Worm (Caenorhabditis elegans) whole organism, young adult: ENCODE measurements around the gene C05D2.8.
"Not testable (repeated sequence)": the region's sequence is repeated elsewhere in the genome, so short reads cannot be mapped to it uniquely, and the experiment has no call there.

Experiments used
- F10E7.11 ChIP-seq: sonication (generic microtip); optimal IDR thresholded peaks from 2 replicates; lab custom pipeline; 2017; ENCODE audit warnings: mild to moderate bottlenecking, missing genetic modification characterization, moderate library complexity, missing compliant biosample characterization
- nhr-90 ChIP-seq: sonication (generic microtip); optimal IDR thresholded peaks from 2 replicates; lab custom pipeline; 2016; ENCODE audit warnings: missing genotype, mild to moderate bottlenecking, missing genetic modification characterization, missing compliant biosample characterization

- TF ChIP-seq nhr-90, F10E7.11 (tag; lab: Kevin White, UChicago): not testable (repeated sequence)
Measured at ce11 chrIII:5627532-5627931, 17.4 kb upstream of the C05D2.8 start.
